Comparison of ENCODE assay signal across 3 worm cellular contexts in the genomic region with DNA sequence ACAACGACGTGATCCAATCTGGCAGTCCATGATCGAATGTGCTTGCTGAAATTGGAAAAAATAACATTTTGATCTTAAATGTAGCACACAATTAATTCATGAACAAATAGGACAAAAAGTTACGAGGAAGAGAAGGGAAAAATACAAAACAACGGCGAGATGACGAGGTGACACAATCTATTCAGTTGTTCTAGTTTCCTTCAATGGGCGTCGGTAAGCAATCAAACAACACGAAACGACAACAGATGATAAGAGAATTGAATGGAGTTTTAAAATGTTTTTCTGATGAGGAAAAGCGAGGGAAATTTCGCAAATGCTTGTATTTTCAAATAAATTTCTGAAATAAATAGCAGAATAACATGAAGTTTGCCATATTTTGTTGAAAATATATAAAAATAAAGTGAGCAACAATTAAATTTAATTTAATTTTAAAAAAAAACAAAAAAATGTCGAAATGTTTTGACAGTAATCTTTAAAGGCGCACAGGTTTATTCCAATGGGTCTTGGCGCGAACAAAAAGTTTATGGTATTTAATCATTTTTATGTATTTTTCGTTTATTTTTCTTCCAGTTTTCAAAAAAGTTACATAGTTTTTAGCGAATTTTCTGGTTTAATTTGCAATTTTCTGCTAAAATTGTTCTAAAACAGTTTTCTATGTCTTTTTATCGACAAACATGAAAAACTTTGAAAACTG.
TF ChIP-seq lines count a peak whose summit lies in the region.

Gene C14C11.7, minus strand, starts transcription at position 51 of the 694 bp plus-strand sequence.

TF ChIP-seq in whole organism, L2 larva, 48 proteins besides CTCF, POLR2A, EP300 and RAD21:
- TF ChIP-seq gmeb-1 (tag; optimal IDR thresholded peaks at IDR 0.05; lab: Kevin White, UChicago) (no peak), fos-1 (tag; optimal IDR thresholded peaks at IDR 0.05; lab: Kevin White, UChicago) (peak; percentile 1)
TF ChIP-seq in whole organism, L2 larva: peak in this region for 1.

TF ChIP-seq in whole organism, L4 larva, 104 proteins besides CTCF, POLR2A, EP300 and RAD21:
- TF ChIP-seq egl-43 (GFP tag; IDR thresholded peaks at IDR 0.05; lab: Robert Waterston, UW) (no peak), nhr-28 (tag; optimal IDR thresholded peaks at IDR 0.05; lab: Kevin White, UChicago) (peak; percentile 41), nhr-237 (tag; optimal IDR thresholded peaks at IDR 0.05; lab: Kevin White, UChicago) (no peak), daf-16 (GFP tag; optimal IDR thresholded peaks at IDR 0.05; lab: Kevin White, UChicago) (no peak), daf-16 (tag; optimal IDR thresholded peaks at IDR 0.05; lab: Kevin White, UChicago) (peak; percentile 86), set-16 (GFP tag; IDR thresholded peaks at IDR 0.05; lab: Robert Waterston, UW) (no peak)

TF ChIP-seq in whole organism, young adult, 124 proteins besides CTCF, POLR2A, EP300 and RAD21:
- TF ChIP-seq ztf-6 (GFP tag; IDR thresholded peaks at IDR 0.05; lab: Robert Waterston, UW) (no peak), xnd-1 (tag; optimal IDR thresholded peaks at IDR 0.05; lab: Kevin White, UChicago) (peak; percentile 63), nhr-27 (tag; optimal IDR thresholded peaks at IDR 0.05; lab: Kevin White, UChicago) (no peak), madf-6 (GFP tag; IDR thresholded peaks at IDR 0.05; lab: Robert Waterston, UW) (peak; percentile 82), efl-1 (GFP tag; optimal IDR thresholded peaks at IDR 0.05; lab: Kevin White, UChicago) (peak; percentile 50), let-526 (GFP tag; IDR thresholded peaks at IDR 0.05; lab: Robert Waterston, UW) (no peak), madf-8 (GFP tag; conservative IDR thresholded peaks at IDR 0.05; lab: Robert Waterston, UW) (peak; percentile 35; the same call in 1 of the 2 replicates), F33H1.4 (GFP tag; IDR thresholded peaks at IDR 0.05; lab: Robert Waterston, UW) (peak; percentile 81), lsl-1 (GFP tag; optimal IDR thresholded peaks at IDR 0.05; lab: Kevin White, UChicago) (peak; percentile 83), aptf-2 (GFP tag; conservative IDR thresholded peaks at IDR 0.05; lab: Robert Waterston, UW) (no peak)
